Fruit fly (Drosophila melanogaster) whole organism, embryonic: ENCODE measurements around the gene Prx4.

ENCODE experiments used
- ATbp ChIP-seq: fragments of 200-800 bp; sonication (Bioruptor generic); optimal IDR thresholded peaks from 2 replicates; lab custom pipeline; 2017; ENCODE audit warnings: missing biosample characterization, mild to moderate bottlenecking, missing genetic modification characterization, missing genetic modification reagents
- CG10431 ChIP-seq: fragments of 200-800 bp; sonication (Bioruptor generic); optimal IDR thresholded peaks from 3 replicates; lab custom pipeline; 2018; ENCODE audit warnings: missing biosample characterization, mild to moderate bottlenecking, missing genetic modification characterization
- CG10543 ChIP-seq: fragments of 200-800 bp; sonication (Bioruptor generic); optimal IDR thresholded peaks from 3 replicates; lab custom pipeline; 2017; ENCODE audit warnings: missing biosample characterization, mild to moderate bottlenecking, missing genetic modification characterization, moderate library complexity
- CG11247 ChIP-seq: fragments of 200-800 bp; sonication (Bioruptor generic); IDR thresholded peaks from 2 replicates; pipeline ENCODE4 v1.3.6; 2022; ENCODE audit warnings: missing biosample characterization, missing genetic modification characterization
- CG11398 ChIP-seq: fragments of 200-800 bp; sonication (Bioruptor generic); optimal IDR thresholded peaks from 2 replicates; lab custom pipeline; 2016; ENCODE audit warnings: missing biosample characterization, missing genetic modification characterization
- CG11456 ChIP-seq: fragments of 200-800 bp; sonication (Bioruptor generic); IDR thresholded peaks from 3 replicates; pipeline ENCODE4 v1.3.6; 2022; ENCODE audit warnings: missing biosample characterization, missing genetic modification characterization
- CG11723 ChIP-seq: fragments of 200-800 bp; sonication (Bioruptor generic); optimal IDR thresholded peaks from 2 replicates; lab custom pipeline; 2017; ENCODE audit warnings: missing biosample characterization, mild to moderate bottlenecking, missing genetic modification characterization
- CG14014 ChIP-seq: fragments of 200-800 bp; sonication (Bioruptor generic); IDR thresholded peaks from 2 replicates; pipeline ENCODE4 v1.3.6; 2022; ENCODE audit warnings: missing biosample characterization, missing genetic modification characterization
- CG16813 ChIP-seq: fragments of 200-800 bp; sonication (Bioruptor generic); IDR thresholded peaks from 3 replicates; pipeline ENCODE4 v1.3.6; 2022; ENCODE audit warnings: missing biosample characterization, missing genetic modification characterization; ENCODE audit not compliant: partially characterized antibody
- CG17328 ChIP-seq: fragments of 200-800 bp; sonication (Bioruptor generic); IDR thresholded peaks from 2 replicates; pipeline ENCODE4 v1.3.6; 2022; ENCODE audit warnings: missing biosample characterization, missing genetic modification characterization
- CG17612 ChIP-seq: fragments of 200-800 bp; sonication (Bioruptor generic); IDR thresholded peaks from 2 replicates; pipeline ENCODE4 v1.3.6; 2022; ENCODE audit warnings: missing biosample characterization, missing genetic modification characterization
- CG2129 ChIP-seq: fragments of 200-800 bp; sonication (Bioruptor generic); IDR thresholded peaks from 2 replicates; pipeline ENCODE4 v1.3.6; 2022; ENCODE audit warnings: missing biosample characterization, missing genetic modification characterization; ENCODE audit not compliant: partially characterized antibody
- CG31441 ChIP-seq: fragments of 200-800 bp; sonication (Bioruptor generic); IDR thresholded peaks from 2 replicates; pipeline ENCODE4 v1.3.6; 2022; ENCODE audit warnings: missing biosample characterization, missing genetic modification characterization
- CG3847 ChIP-seq: fragments of 200-800 bp; sonication (Bioruptor generic); IDR thresholded peaks from 2 replicates; pipeline ENCODE4 v1.3.6; 2022; ENCODE audit warnings: missing biosample characterization, missing genetic modification characterization
- CG42726 ChIP-seq: fragments of 200-800 bp; sonication (Bioruptor generic); IDR thresholded peaks from 2 replicates; pipeline ENCODE4 v1.3.6; 2022; ENCODE audit warnings: missing biosample characterization, missing genetic modification characterization; ENCODE audit not compliant: partially characterized antibody
- CG4328 ChIP-seq: fragments of 200-800 bp; sonication (Bioruptor generic); optimal IDR thresholded peaks from 3 replicates; lab custom pipeline; 2017; ENCODE audit warnings: missing biosample characterization, missing genetic modification reagents, missing genetic modification characterization
- CG6689 ChIP-seq: fragments of 200-800 bp; sonication (Bioruptor generic); IDR thresholded peaks from 2 replicates; pipeline ENCODE4 v1.3.6; 2022; ENCODE audit warnings: missing biosample characterization, missing genetic modification characterization
- CG7745 ChIP-seq: fragments of 200-800 bp; sonication (Bioruptor generic); optimal IDR thresholded peaks from 2 replicates; lab custom pipeline; 2018; ENCODE audit warnings: missing biosample characterization, mild to moderate bottlenecking, missing genetic modification characterization, moderate library complexity
- CG7928 ChIP-seq: fragments of 200-800 bp; sonication (Bioruptor generic); optimal IDR thresholded peaks from 2 replicates; lab custom pipeline; 2017; ENCODE audit warnings: missing biosample characterization, mild to moderate bottlenecking, missing genetic modification characterization
- CG8359 ChIP-seq: fragments of 200-800 bp; sonication (Bioruptor generic); optimal IDR thresholded peaks from 2 replicates; lab custom pipeline; 2017; ENCODE audit warnings: missing biosample characterization, mild to moderate bottlenecking, missing genetic modification characterization, borderline replicate concordance
- CG9437 ChIP-seq: fragments of 200-800 bp; sonication (Bioruptor generic); optimal IDR thresholded peaks from 2 replicates; lab custom pipeline; 2018; ENCODE audit warnings: missing biosample characterization, mild to moderate bottlenecking, missing genetic modification characterization
- Chrac-16 ChIP-seq: fragments of 200-800 bp; sonication (Bioruptor generic); optimal IDR thresholded peaks from 3 replicates; lab custom pipeline; 2016; ENCODE audit warnings: missing biosample characterization, missing genetic modification characterization
- Doc3 ChIP-seq: fragments of 200-800 bp; sonication (Bioruptor generic); IDR thresholded peaks from 3 replicates; pipeline ENCODE4 v1.3.6; 2022; ENCODE audit warnings: missing biosample characterization, missing genetic modification characterization; ENCODE audit not compliant: partially characterized antibody
- Fer2 ChIP-seq: fragments of 200-800 bp; sonication (Bioruptor generic); optimal IDR thresholded peaks from 2 replicates; lab custom pipeline; 2018; ENCODE audit warnings: missing biosample characterization, mild to moderate bottlenecking, missing genetic modification characterization, moderate library complexity
- Lpt ChIP-seq: fragments of >200 bp; optimal IDR thresholded peaks from 2 replicates; lab custom pipeline; 2018; ENCODE audit warnings: missing biosample characterization, missing genetic modification characterization
- MTF-1 ChIP-seq: fragments of 200-800 bp; sonication (Bioruptor generic); optimal IDR thresholded peaks from 2 replicates; lab custom pipeline; 2018; ENCODE audit warnings: missing biosample characterization, mild to moderate bottlenecking, missing genetic modification characterization, borderline replicate concordance
- Neu2 ChIP-seq: fragments of 200-800 bp; sonication (Bioruptor generic); optimal IDR thresholded peaks from 3 replicates; lab custom pipeline; 2016; ENCODE audit warnings: missing biosample characterization, missing genetic modification characterization, borderline replicate concordance
- Oli ChIP-seq: fragments of 200-800 bp; sonication (Bioruptor generic); optimal IDR thresholded peaks from 2 replicates; lab custom pipeline; 2018; ENCODE audit warnings: missing biosample characterization, mild to moderate bottlenecking, missing genetic modification characterization, moderate library complexity
- Ssrp ChIP-seq: fragments of 200-800 bp; sonication (Bioruptor generic); optimal IDR thresholded peaks from 2 replicates; lab custom pipeline; 2018; ENCODE audit warnings: missing biosample characterization, mild to moderate bottlenecking, missing genetic modification characterization, moderate library complexity
- TFAM ChIP-seq: fragments of 200-800 bp; sonication (Bioruptor generic); optimal IDR thresholded peaks from 2 replicates; lab custom pipeline; 2017; ENCODE audit warnings: missing biosample characterization, missing genetic modification characterization, inconsistent platforms
- Trl ChIP-seq, 3 experiments: fragments of >200 bp in 2 of 3; fragments of 200-800 bp in 1 of 3; sonication (Bioruptor generic) in 1 of 3; optimal IDR thresholded peaks; 2 replicates in 1 of 3; 3 replicates in 2 of 3; lab custom pipeline; 2016 to 2017; ENCODE audit warnings: missing biosample characterization in 1 of 3, missing genetic modification characterization in 1 of 3
- amos ChIP-seq: fragments of 200-800 bp; sonication (Bioruptor generic); IDR thresholded peaks from 2 replicates; pipeline ENCODE4 v1.3.6; 2022; ENCODE audit warnings: missing biosample characterization, missing genetic modification characterization; ENCODE audit not compliant: partially characterized antibody
- ci ChIP-seq: fragments of 200-800 bp; sonication (Bioruptor generic); IDR thresholded peaks from 3 replicates; pipeline ENCODE4 v1.3.6; 2022; ENCODE audit warnings: missing biosample characterization, missing genetic modification characterization
- en ChIP-seq: fragments of 200-800 bp; sonication (Bioruptor generic); optimal IDR thresholded peaks from 2 replicates; lab custom pipeline; 2016; ENCODE audit warnings: missing biosample characterization, missing genetic modification characterization
- gfzf ChIP-seq: fragments of 200-800 bp; sonication (Bioruptor generic); optimal IDR thresholded peaks from 2 replicates; lab custom pipeline; 2016; ENCODE audit warnings: missing biosample characterization, mild to moderate bottlenecking, missing genetic modification characterization, moderate library complexity
- jing ChIP-seq: fragments of 200-800 bp; sonication (Bioruptor generic); optimal IDR thresholded peaks from 2 replicates; lab custom pipeline; 2018; ENCODE audit warnings: missing biosample characterization, mild to moderate bottlenecking, missing genetic modification characterization
- maf-S ChIP-seq: fragments of 200-800 bp; sonication (Bioruptor generic); optimal IDR thresholded peaks from 2 replicates; lab custom pipeline; 2016; ENCODE audit warnings: missing biosample characterization, missing genetic modification characterization
- mam ChIP-seq: fragments of 200-800 bp; sonication (Bioruptor generic); optimal IDR thresholded peaks from 3 replicates; lab custom pipeline; 2016; ENCODE audit warnings: missing biosample characterization, missing genetic modification characterization
- nerfin-1 ChIP-seq: fragments of 200-800 bp; sonication (Bioruptor generic); optimal IDR thresholded peaks from 3 replicates; lab custom pipeline; 2019; ENCODE audit warnings: missing biosample characterization, mild to moderate bottlenecking, missing genetic modification characterization, moderate library complexity
- pnt ChIP-seq: fragments of 200-800 bp; sonication (Bioruptor generic); optimal IDR thresholded peaks from 3 replicates; lab custom pipeline; 2016; ENCODE audit warnings: missing biosample characterization, missing genetic modification characterization
- ranshi ChIP-seq: fragments of 200-800 bp; sonication (Bioruptor generic); IDR thresholded peaks from 2 replicates; pipeline ENCODE4 v1.3.6; 2022; ENCODE audit warnings: missing biosample characterization, missing genetic modification characterization
- seq ChIP-seq: fragments of 200-800 bp; sonication (Bioruptor generic); IDR thresholded peaks from 2 replicates; pipeline ENCODE4 v1.3.6; 2022; ENCODE audit warnings: missing biosample characterization, missing genetic modification characterization
- sqz ChIP-seq: fragments of 200-800 bp; sonication (Bioruptor generic); optimal IDR thresholded peaks from 3 replicates; lab custom pipeline; 2018; ENCODE audit warnings: missing biosample characterization, mild to moderate bottlenecking, missing genetic modification characterization
- sug ChIP-seq: fragments of 200-800 bp; optimal IDR thresholded peaks from 2 replicates; lab custom pipeline; 2019; ENCODE audit warnings: missing biosample characterization, mild to moderate bottlenecking, missing genetic modification characterization, moderate library complexity
- tap ChIP-seq: fragments of 200-800 bp; optimal IDR thresholded peaks from 3 replicates; lab custom pipeline; 2019; ENCODE audit warnings: missing biosample characterization, mild to moderate bottlenecking, missing genetic modification characterization, moderate library complexity
- tgo ChIP-seq: fragments of 200-800 bp; sonication (Bioruptor generic); IDR thresholded peaks from 3 replicates; pipeline ENCODE4 v1.3.6; 2022; ENCODE audit warnings: missing biosample characterization, missing genetic modification characterization
- zen2 ChIP-seq: fragments of 200-800 bp; sonication (Bioruptor generic); IDR thresholded peaks from 3 replicates; pipeline ENCODE4 v1.3.6; 2022; ENCODE audit warnings: missing biosample characterization, missing genetic modification characterization; ENCODE audit not compliant: partially characterized antibody

The Prx4 gene

dm6 chr3L:3090581-3091345 lies 48.6 kb downstream of the Prx4 start (continued):
- TF ChIP-seq CG11398 (GFP tag; lab: Kevin White, UChicago), result peak; percentile 24
- peak; percentile 69 for TF ChIP-seq CG42726 (GFP tag; lab: Robert Waterston, UW)
- TF ChIP-seq tgo, result peak; percentile 48; the same call in 2 of the 3 replicates
- TF ChIP-seq CG16813 (GFP tag; lab: Robert Waterston, UW), result no peak; the same call in 2 of the 3 replicates
- no peak for TF ChIP-seq CG14014 (GFP tag; lab: Robert Waterston, UW)
- 0 out of 3 replicates have a peak, but pooled peaks have one; percentile 34 for TF ChIP-seq CG11456 (GFP tag; lab: Robert Waterston, UW)
- peak; percentile 31 for TF ChIP-seq nerfin-1
- peak; percentile 67; the same call in 1 of the 2 replicates for TF ChIP-seq seq
- no peak for TF ChIP-seq Lpt
- TF ChIP-seq Trl (optimal IDR thresholded peaks at IDR 0.05; lab: Kevin White, UChicago), result peak in 1 of 2 experiments; percentile 27
- TF ChIP-seq Trl (GFP tag; optimal IDR thresholded peaks at IDR 0.05; lab: Kevin White, UChicago), result peak; percentile 42
- TF ChIP-seq Oli (tag; lab: Kevin White, UChicago), result no peak
- TF ChIP-seq gfzf, result no peak
- peak; percentile 50; the same call in 1 of the 2 replicates for TF ChIP-seq amos (GFP tag; lab: Robert Waterston, UW)
- peak; percentile 47 for TF ChIP-seq CG3847 (GFP tag; lab: Robert Waterston, UW)
- TF ChIP-seq TFAM (GFP tag; lab: Kevin White, UChicago), result no peak
- peak; percentile 43; the same call in 1 of the 2 replicates for TF ChIP-seq CG17328 (GFP tag; lab: Robert Waterston, UW)
- TF ChIP-seq maf-S, result peak; percentile 56
- TF ChIP-seq CG2129 (GFP tag; lab: Robert Waterston, UW), result no peak
- TF ChIP-seq MTF-1 (GFP tag; lab: Kevin White, UChicago), result peak; percentile 28
- TF ChIP-seq zen2 (GFP tag; lab: Robert Waterston, UW), result peak; percentile 69; the same call in 2 of the 3 replicates
- no peak for TF ChIP-seq ATbp (GFP tag; lab: Kevin White, UChicago)
- TF ChIP-seq CG11723, result no peak
- no peak for TF ChIP-seq jing
- no peak for TF ChIP-seq tap
- peak; percentile 41 for TF ChIP-seq CG7745
- TF ChIP-seq CG10543 (GFP tag; lab: Kevin White, UChicago), result no peak
- peak; percentile 16; the same call in 1 of the 2 replicates for TF ChIP-seq ranshi (GFP tag; lab: Robert Waterston, UW)
- peak; percentile 28 for TF ChIP-seq sug
- no peak for TF ChIP-seq Doc3 (GFP tag; lab: Robert Waterston, UW)
- no peak for TF ChIP-seq CG6689 (GFP tag; lab: Robert Waterston, UW)
- TF ChIP-seq CG4328 (GFP tag; lab: Kevin White, UChicago), result peak; percentile 13
- TF ChIP-seq CG11247 (GFP tag; lab: Robert Waterston, UW), result peak; percentile 41; the same call in 1 of the 2 replicates
- no peak for TF ChIP-seq Fer2 (tag; lab: Kevin White, UChicago)
- peak; percentile 62 for TF ChIP-seq sqz (GFP tag; lab: Kevin White, UChicago)
- no peak for TF ChIP-seq CG9437 (GFP tag; lab: Kevin White, UChicago)
- no peak for TF ChIP-seq CG17612 (GFP tag; lab: Robert Waterston, UW)
- TF ChIP-seq ci (GFP tag; lab: Robert Waterston, UW), result peak; percentile 78
- TF ChIP-seq CG10431, result peak; percentile 23
- peak; percentile 36 for TF ChIP-seq mam (GFP tag; lab: Kevin White, UChicago)
- no peak for TF ChIP-seq en (GFP tag; lab: Kevin White, UChicago)
- TF ChIP-seq pnt (GFP tag; lab: Kevin White, UChicago), result no peak
- TF ChIP-seq Ssrp (tag; lab: Kevin White, UChicago), result peak; percentile 31
- no peak for TF ChIP-seq CG7928 (GFP tag; lab: Kevin White, UChicago)
- no peak; the same call in 1 of the 2 replicates for TF ChIP-seq CG31441 (GFP tag; lab: Robert Waterston, UW)
- no peak for TF ChIP-seq CG8359 (GFP tag; lab: Kevin White, UChicago)
- no peak for TF ChIP-seq Chrac-16
- no peak for TF ChIP-seq Neu2 (GFP tag; lab: Kevin White, UChicago)
